Worm (Caenorhabditis elegans) whole organism, mixed stage, embryonic: ENCODE measurements around the gene eat-20.
A peak's percentile ranks its signal among the peaks of the same experiment; 100 is the strongest.

ENCODE experiments used
- M03D4.4 ChIP-seq: sonication (generic microtip); optimal IDR thresholded peaks from 2 replicates; lab custom pipeline; 2017; ENCODE audit warnings: mild to moderate bottlenecking, missing genetic modification characterization, missing compliant biosample characterization
- bed-3 ChIP-seq: fragments of 200-800 bp; sonication (Bioruptor generic); optimal IDR thresholded peaks from 3 replicates; lab custom pipeline; 2018; ENCODE audit warnings: mild to moderate bottlenecking, missing genetic modification characterization, moderate library complexity, missing compliant biosample characterization
- blmp-1 ChIP-seq: fragments of 150-350 bp; optimal IDR thresholded peaks from 2 replicates; lab custom pipeline; 2014; ENCODE audit warnings: missing biosample characterization, missing genetic modification characterization
- ceh-39 ChIP-seq: fragments of 150-350 bp; optimal IDR thresholded peaks from 2 replicates; lab custom pipeline; 2014; ENCODE audit warnings: missing biosample characterization, missing genetic modification characterization
- ceh-83 ChIP-seq: fragments of 200-800 bp; sonication (Bioruptor generic); optimal IDR thresholded peaks from 2 replicates; lab custom pipeline; 2018; ENCODE audit warnings: mild to moderate bottlenecking, missing genetic modification characterization, missing compliant biosample characterization
- ces-1 ChIP-seq: fragments of 150-350 bp; optimal IDR thresholded peaks from 2 replicates; lab custom pipeline; 2014; ENCODE audit warnings: missing biosample characterization, missing genetic modification reagents, missing genetic modification characterization
- cnd-1 ChIP-seq: fragments of 200-800 bp; sonication (Bioruptor generic); optimal IDR thresholded peaks from 2 replicates; lab custom pipeline; 2018; ENCODE audit warnings: mild to moderate bottlenecking, missing genetic modification characterization, missing compliant biosample characterization
- elt-1 ChIP-seq: sonication (generic microtip); optimal IDR thresholded peaks from 2 replicates; lab custom pipeline; 2017; ENCODE audit warnings: missing genetic modification characterization, mild to moderate bottlenecking, missing compliant biosample characterization, antibody characterized with exemption, moderate library complexity, borderline replicate concordance; ENCODE audit not compliant: insufficient read depth
- elt-3 ChIP-seq: fragments of 150-350 bp; optimal IDR thresholded peaks from 2 replicates; lab custom pipeline; 2014; ENCODE audit warnings: missing biosample characterization, missing genetic modification characterization
- flh-1 ChIP-seq: fragments of 200-800 bp; sonication (Bioruptor generic); optimal IDR thresholded peaks from 2 replicates; lab custom pipeline; 2018; ENCODE audit warnings: mild to moderate bottlenecking, missing genetic modification characterization, moderate library complexity, missing compliant biosample characterization
- ham-2 ChIP-seq: fragments of 200-800 bp; sonication (Bioruptor generic); optimal IDR thresholded peaks from 2 replicates; lab custom pipeline; 2018; ENCODE audit warnings: mild to moderate bottlenecking, missing genetic modification characterization, missing compliant biosample characterization
- hlh-1 ChIP-seq: fragments of 150-350 bp; optimal IDR thresholded peaks from 2 replicates; lab custom pipeline; 2014; ENCODE audit warnings: missing biosample characterization, missing genetic modification reagents, missing genetic modification characterization
- lin-13 ChIP-seq: fragments of 150-350 bp; optimal IDR thresholded peaks from 2 replicates; lab custom pipeline; 2014; ENCODE audit warnings: missing biosample characterization, missing genetic modification characterization
- lin-32 ChIP-seq: fragments of 200-800 bp; sonication (Bioruptor generic); optimal IDR thresholded peaks from 2 replicates; lab custom pipeline; 2018; ENCODE audit warnings: mild to moderate bottlenecking, missing genetic modification characterization, missing compliant biosample characterization
- lsy-2 ChIP-seq: fragments of 150-350 bp; optimal IDR thresholded peaks from 2 replicates; lab custom pipeline; 2014; ENCODE audit warnings: missing biosample characterization, missing genetic modification characterization
- mab-5 ChIP-seq: fragments of 150-350 bp; optimal IDR thresholded peaks from 2 replicates; lab custom pipeline; 2014; ENCODE audit warnings: missing biosample characterization, missing genetic modification characterization
- mep-1 ChIP-seq: fragments of 150-350 bp; optimal IDR thresholded peaks from 2 replicates; lab custom pipeline; 2017; ENCODE audit warnings: missing biosample characterization, missing genetic modification reagents, missing genetic modification characterization, inconsistent platforms
- mls-2 ChIP-seq: sonication (generic microtip); optimal IDR thresholded peaks from 2 replicates; lab custom pipeline; 2016; ENCODE audit warnings: mild to moderate bottlenecking, missing genetic modification characterization, moderate library complexity, missing compliant biosample characterization
- nhr-12 ChIP-seq: fragments of 150-350 bp; optimal IDR thresholded peaks from 2 replicates; lab custom pipeline; 2014; ENCODE audit warnings: missing biosample characterization, missing genetic modification characterization
- nhr-2 ChIP-seq: fragments of 150-350 bp; optimal IDR thresholded peaks from 2 replicates; lab custom pipeline; 2014; ENCODE audit warnings: missing biosample characterization, missing genetic modification characterization
- nhr-237 ChIP-seq: fragments of 150-350 bp; optimal IDR thresholded peaks from 2 replicates; lab custom pipeline; 2014; ENCODE audit warnings: missing biosample characterization, missing genetic modification characterization
- nhr-28 ChIP-seq: fragments of 150-350 bp; optimal IDR thresholded peaks from 2 replicates; lab custom pipeline; 2014; ENCODE audit warnings: missing biosample characterization, missing genetic modification characterization
- pha-4 ChIP-seq: fragments of 150-350 bp; optimal IDR thresholded peaks from 2 replicates; lab custom pipeline; 2018; ENCODE audit warnings: missing biosample characterization, missing genetic modification reagents, missing genetic modification characterization
- sem-2 ChIP-seq: fragments of 200-800 bp; sonication (Bioruptor generic); optimal IDR thresholded peaks from 2 replicates; lab custom pipeline; 2018; ENCODE audit warnings: mild to moderate bottlenecking, missing genetic modification characterization, missing compliant biosample characterization
- snpc-4 ChIP-seq: fragments of 150-350 bp; optimal IDR thresholded peaks from 2 replicates; lab custom pipeline; 2014; ENCODE audit warnings: missing biosample characterization, missing genetic modification characterization
- tbx-8 ChIP-seq: fragments of 200-800 bp; sonication (Bioruptor generic); optimal IDR thresholded peaks from 2 replicates; lab custom pipeline; 2018; ENCODE audit warnings: mild to moderate bottlenecking, missing genetic modification characterization, moderate library complexity, missing compliant biosample characterization
- unc-120 ChIP-seq: sonication (generic microtip); optimal IDR thresholded peaks from 2 replicates; lab custom pipeline; 2017; ENCODE audit warnings: missing genetic modification characterization, missing compliant biosample characterization; ENCODE audit not compliant: poor library complexity, severe bottlenecking
- unc-39 ChIP-seq: fragments of 150-350 bp; optimal IDR thresholded peaks from 2 replicates; lab custom pipeline; 2014; ENCODE audit warnings: missing biosample characterization, missing genetic modification characterization
- zip-8 ChIP-seq: fragments of 150-350 bp; optimal IDR thresholded peaks from 2 replicates; lab custom pipeline; 2014; ENCODE audit warnings: missing biosample characterization, missing genetic modification characterization
- ztf-11 ChIP-seq: fragments of 150-350 bp; optimal IDR thresholded peaks from 2 replicates; lab custom pipeline; 2014; ENCODE audit warnings: missing biosample characterization, missing genetic modification characterization

eat-20 gene

ce11 chrX:15502455-15503174 is 7.2 kb upstream of the eat-20 start, which contains the start of gene H13N06.7:
Gene H13N06.7 (plus strand): TSS chrX:15503124.
- TF ChIP-seq M03D4.4 (no peak), mab-5 (tag; lab: Kevin White, UChicago) (no peak), elt-1 (tag; lab: Kevin White, UChicago) (no peak)

ce11 chrX:15504795-15505194 is 5.0 kb upstream of the eat-20 start, which contains the start of gene tbh-1:
Gene tbh-1 (minus strand): TSS chrX:15504895.
- TF ChIP-seq pha-4 (tag; lab: Kevin White, UChicago), result no peak
- TF ChIP-seq lin-32 (GFP tag; lab: Kevin White, UChicago), result no peak
- no peak for TF ChIP-seq nhr-2 (tag; lab: Kevin White, UChicago)
- no peak for TF ChIP-seq ceh-83 (GFP tag; lab: Kevin White, UChicago)
- no peak for TF ChIP-seq lsy-2 (tag; lab: Kevin White, UChicago)

- TF ChIP-seq bed-3, result no peak
- peak; percentile 80 for TF ChIP-seq cnd-1 (tag; lab: Kevin White, UChicago)
- no peak for TF ChIP-seq elt-3 (tag; lab: Kevin White, UChicago)
- TF ChIP-seq ceh-39 (tag; lab: Kevin White, UChicago), result peak; percentile 6
- no peak for TF ChIP-seq nhr-12 (tag; lab: Kevin White, UChicago)
- TF ChIP-seq sem-2 (GFP tag; lab: Kevin White, UChicago), result no peak
- TF ChIP-seq mls-2 (tag; lab: Kevin White, UChicago), result no peak
- TF ChIP-seq lin-32 (GFP tag; lab: Kevin White, UChicago), result no peak
- peak; percentile 1 for TF ChIP-seq ztf-11 (tag; lab: Kevin White, UChicago)
- TF ChIP-seq unc-39 (tag; lab: Kevin White, UChicago), result no peak
- no peak for TF ChIP-seq zip-8 (tag; lab: Kevin White, UChicago)
- peak; percentile 47 for TF ChIP-seq unc-120 (tag; lab: Kevin White, UChicago)
- peak; percentile 34 for TF ChIP-seq hlh-1 (tag; lab: Kevin White, UChicago)
- TF ChIP-seq elt-1 (tag; lab: Kevin White, UChicago), result peak; percentile 10
- no peak for TF ChIP-seq ces-1
- TF ChIP-seq blmp-1 (tag; lab: Kevin White, UChicago), result no peak
- no peak for TF ChIP-seq tbx-8 (GFP tag; lab: Kevin White, UChicago)
- TF ChIP-seq ham-2 (GFP tag; lab: Kevin White, UChicago), result no peak
- no peak for TF ChIP-seq lsy-2 (tag; lab: Kevin White, UChicago)
- no peak for TF ChIP-seq snpc-4
- TF ChIP-seq ceh-83 (GFP tag; lab: Kevin White, UChicago), result peak; percentile 1
- peak; percentile 74 for TF ChIP-seq pha-4 (tag; lab: Kevin White, UChicago)
- peak; percentile 62 for TF ChIP-seq mep-1 (tag; lab: Kevin White, UChicago)
- TF ChIP-seq nhr-237, result no peak
- TF ChIP-seq lin-13 (tag; lab: Kevin White, UChicago), result peak; percentile 36
- peak; percentile 12 for TF ChIP-seq nhr-2 (tag; lab: Kevin White, UChicago)
Measured at ce11 chrX:15507830-15508347, 1.9 kb upstream of the eat-20 start, which contains the start of gene zipt-7.2. Gene zipt-7.2 (minus strand): TSS chrX:15507880.

- no peak for TF ChIP-seq tbx-8 (GFP tag; lab: Kevin White, UChicago)
- no peak for TF ChIP-seq mep-1 (tag; lab: Kevin White, UChicago)
- no peak for TF ChIP-seq blmp-1 (tag; lab: Kevin White, UChicago)
- TF ChIP-seq ceh-39 (tag; lab: Kevin White, UChicago), result no peak
- TF ChIP-seq M03D4.4, result no peak
- TF ChIP-seq ces-1, result no peak
- no peak for TF ChIP-seq nhr-28 (tag; lab: Kevin White, UChicago)
- no peak for TF ChIP-seq flh-1 (GFP tag; lab: Kevin White, UChicago)
- TF ChIP-seq nhr-237, result no peak
- no peak for TF ChIP-seq elt-1 (tag; lab: Kevin White, UChicago)
- TF ChIP-seq mab-5 (tag; lab: Kevin White, UChicago), result no peak
- TF ChIP-seq cnd-1 (tag; lab: Kevin White, UChicago), result no peak
Measured at ce11 chrX:15514547-15514946, 4.7 kb downstream of the eat-20 start.
